Worm (Caenorhabditis elegans): ENCODE results near the gene nprl-3.

Gene nprl-3

ce11 chrIV:8317800-8318199 lies 20.5 kb downstream of the nprl-3 start:
- TF ChIP-seq med-1 (GFP tag; optimal IDR thresholded peaks at IDR 0.05; ENCODE audit: insufficient read depth) = no peak
- TF ChIP-seq klf-2 (GFP tag; conservative IDR thresholded peaks at IDR 0.05) = no peak
- TF ChIP-seq cog-1 (tag; optimal IDR thresholded peaks at IDR 0.05) = no peak
- TF ChIP-seq T22C8.4 (GFP tag; IDR thresholded peaks at IDR 0.05) = no peak
- no peak for TF ChIP-seq ztf-29 (GFP tag; IDR thresholded peaks at IDR 0.05)
- no peak for TF ChIP-seq flt-1 (GFP tag; IDR thresholded peaks at IDR 0.05)
- TF ChIP-seq ztf-23 (GFP tag; IDR thresholded peaks at IDR 0.05) = no peak
- no peak for TF ChIP-seq ref-1 (GFP tag; conservative IDR thresholded peaks at IDR 0.05)
- TF ChIP-seq tab-1 (GFP tag; IDR thresholded peaks at IDR 0.05) = no peak

ce11 chrIV:8318799-8319198 lies 21.5 kb downstream of the nprl-3 start:
- no peak for TF ChIP-seq ztf-23 (GFP tag; IDR thresholded peaks at IDR 0.05)
- TF ChIP-seq ref-1 (GFP tag; conservative IDR thresholded peaks at IDR 0.05) = no peak
- no peak for TF ChIP-seq cog-1 (tag; optimal IDR thresholded peaks at IDR 0.05)
- no peak for TF ChIP-seq med-1 (GFP tag; optimal IDR thresholded peaks at IDR 0.05; ENCODE audit: insufficient read depth)
- TF ChIP-seq klf-2 (GFP tag; conservative IDR thresholded peaks at IDR 0.05) = no peak
- no peak for TF ChIP-seq tab-1 (GFP tag; IDR thresholded peaks at IDR 0.05)
- TF ChIP-seq flt-1 (GFP tag; IDR thresholded peaks at IDR 0.05) = no peak
- no peak for TF ChIP-seq ztf-29 (GFP tag; IDR thresholded peaks at IDR 0.05)
- TF ChIP-seq T22C8.4 (GFP tag; IDR thresholded peaks at IDR 0.05) = no peak

- TF ChIP-seq tab-1 (GFP tag; IDR thresholded peaks at IDR 0.05) (no peak), cog-1 (tag; optimal IDR thresholded peaks at IDR 0.05) (no peak), ztf-23 (GFP tag; IDR thresholded peaks at IDR 0.05) (no peak), T22C8.4 (GFP tag; IDR thresholded peaks at IDR 0.05) (no peak), ztf-29 (GFP tag; IDR thresholded peaks at IDR 0.05) (no peak)
Measured at ce11 chrIV:8325667-8326066, 28.4 kb downstream of the nprl-3 start, which contains the start of gene F35H10.3. Gene F35H10.3, plus strand, starts transcription at chrIV:8325967.

- no peak for TF ChIP-seq tab-1 (GFP tag; IDR thresholded peaks at IDR 0.05)
- TF ChIP-seq ztf-29 (GFP tag; IDR thresholded peaks at IDR 0.05) = no peak
- no peak for TF ChIP-seq ztf-23 (GFP tag; IDR thresholded peaks at IDR 0.05)
- TF ChIP-seq cog-1 (tag; optimal IDR thresholded peaks at IDR 0.05) = no peak
- TF ChIP-seq T22C8.4 (GFP tag; IDR thresholded peaks at IDR 0.05) = no peak
- TF ChIP-seq med-1 (GFP tag; optimal IDR thresholded peaks at IDR 0.05; ENCODE audit: insufficient read depth) = no peak
- no peak for TF ChIP-seq klf-2 (GFP tag; conservative IDR thresholded peaks at IDR 0.05)
- TF ChIP-seq flt-1 (GFP tag; IDR thresholded peaks at IDR 0.05) = no peak
- no peak for TF ChIP-seq ref-1 (GFP tag; conservative IDR thresholded peaks at IDR 0.05)
Measured at ce11 chrIV:8328913-8329312, 31.6 kb downstream of the nprl-3 start, which contains the start of gene F35H10.2. Gene F35H10.2, plus strand, starts transcription at chrIV:8329213.

- TF ChIP-seq ztf-23 (GFP tag; IDR thresholded peaks at IDR 0.05) (no peak), klf-2 (GFP tag; conservative IDR thresholded peaks at IDR 0.05) (no peak), med-1 (GFP tag; optimal IDR thresholded peaks at IDR 0.05; ENCODE audit: insufficient read depth) (no peak), cog-1 (tag; optimal IDR thresholded peaks at IDR 0.05) (no peak), ref-1 (GFP tag; conservative IDR thresholded peaks at IDR 0.05) (no peak), flt-1 (GFP tag; IDR thresholded peaks at IDR 0.05) (no peak), T22C8.4 (GFP tag; IDR thresholded peaks at IDR 0.05) (no peak)
Measured at ce11 chrIV:8332526-8332925, 35.2 kb downstream of the nprl-3 start, which contains the start of gene lys-10. Gene lys-10, plus strand, starts transcription at chrIV:8332826.

- TF ChIP-seq klf-2 (GFP tag; conservative IDR thresholded peaks at IDR 0.05) = no peak
Measured at ce11 chrIV:8333034-8333433, 35.7 kb downstream of the nprl-3 start.

- no peak for TF ChIP-seq ztf-23 (GFP tag; IDR thresholded peaks at IDR 0.05)
- TF ChIP-seq ref-1 (GFP tag; conservative IDR thresholded peaks at IDR 0.05) = no peak
- no peak for TF ChIP-seq cog-1 (tag; optimal IDR thresholded peaks at IDR 0.05)
- TF ChIP-seq T22C8.4 (GFP tag; IDR thresholded peaks at IDR 0.05) = no peak
- TF ChIP-seq tab-1 (GFP tag; IDR thresholded peaks at IDR 0.05) = no peak
- TF ChIP-seq ztf-29 (GFP tag; IDR thresholded peaks at IDR 0.05) = no peak
- no peak for TF ChIP-seq klf-2 (GFP tag; conservative IDR thresholded peaks at IDR 0.05)
- TF ChIP-seq med-1 (GFP tag; optimal IDR thresholded peaks at IDR 0.05; ENCODE audit: insufficient read depth) = no peak
- no peak for TF ChIP-seq flt-1 (GFP tag; IDR thresholded peaks at IDR 0.05)
Measured at ce11 chrIV:8333554-8333953, 36.3 kb downstream of the nprl-3 start.

ce11 chrIV:8333954-8333987 lies 36.5 kb downstream of the nprl-3 start, which contains the start of gene his-31:
Gene his-31, minus strand, starts transcription at chrIV:8333983.
- TF ChIP-seq ztf-23 (GFP tag; IDR thresholded peaks at IDR 0.05) = no peak
- TF ChIP-seq T22C8.4 (GFP tag; IDR thresholded peaks at IDR 0.05) = no peak
- TF ChIP-seq ztf-29 (GFP tag; IDR thresholded peaks at IDR 0.05) = no peak
- TF ChIP-seq flt-1 (GFP tag; IDR thresholded peaks at IDR 0.05) = no peak
- no peak for TF ChIP-seq ref-1 (GFP tag; conservative IDR thresholded peaks at IDR 0.05)
- TF ChIP-seq med-1 (GFP tag; optimal IDR thresholded peaks at IDR 0.05; ENCODE audit: insufficient read depth) = no peak
- no peak for TF ChIP-seq tab-1 (GFP tag; IDR thresholded peaks at IDR 0.05)

- TF ChIP-seq flt-1 (GFP tag; IDR thresholded peaks at IDR 0.05) (peak; percentile 86), cog-1 (tag; optimal IDR thresholded peaks at IDR 0.05) (peak; percentile 87), ztf-29 (GFP tag; IDR thresholded peaks at IDR 0.05) (peak; percentile 14; the same call in 1 of the 2 replicates), klf-2 (GFP tag; conservative IDR thresholded peaks at IDR 0.05) (no peak)
Measured at ce11 chrIV:8333988-8334863, 36.9 kb downstream of the nprl-3 start, which contains the start of gene his-32. Gene his-32, plus strand, starts transcription at chrIV:8334305.

- TF ChIP-seq tab-1 (GFP tag; IDR thresholded peaks at IDR 0.05) (no peak), T22C8.4 (GFP tag; IDR thresholded peaks at IDR 0.05) (no peak), flt-1 (GFP tag; IDR thresholded peaks at IDR 0.05) (no peak), klf-2 (GFP tag; conservative IDR thresholded peaks at IDR 0.05) (no peak), ref-1 (GFP tag; conservative IDR thresholded peaks at IDR 0.05) (no peak), ztf-29 (GFP tag; IDR thresholded peaks at IDR 0.05) (no peak), ztf-23 (GFP tag; IDR thresholded peaks at IDR 0.05) (no peak), med-1 (GFP tag; optimal IDR thresholded peaks at IDR 0.05; ENCODE audit: insufficient read depth) (no peak), cog-1 (tag; optimal IDR thresholded peaks at IDR 0.05) (no peak)
Measured at ce11 chrIV:8339636-8340035, 42.3 kb downstream of the nprl-3 start, which contains the start of gene lgc-6. Gene lgc-6, plus strand, starts transcription at chrIV:8339936.
